Worm (Caenorhabditis elegans) whole organism, mixed stage, embryonic: ENCODE data around the gene B0416.5.

Experiments used
- blmp-1 ChIP-seq: fragments of 150-350 bp; optimal IDR thresholded peaks from 2 replicates; lab custom pipeline; 2014; ENCODE audit warnings: missing biosample characterization, missing genetic modification characterization
- ces-1 ChIP-seq: fragments of 150-350 bp; optimal IDR thresholded peaks from 2 replicates; lab custom pipeline; 2014; ENCODE audit warnings: missing biosample characterization, missing genetic modification reagents, missing genetic modification characterization
- nhr-76 ChIP-seq: sonication (generic microtip); optimal IDR thresholded peaks from 2 replicates; lab custom pipeline; 2017; ENCODE audit warnings: missing biosample characterization, missing genetic modification characterization
- unc-39 ChIP-seq: fragments of 150-350 bp; optimal IDR thresholded peaks from 2 replicates; lab custom pipeline; 2014; ENCODE audit warnings: missing biosample characterization, missing genetic modification characterization

- TF ChIP-seq unc-39 (tag; lab: Kevin White, UChicago) (no peak), ces-1 (no peak), blmp-1 (no peak), nhr-76 (tag; lab: Kevin White, UChicago) (no peak)
Measured at ce11 chrX:9270753-9271152, at the start of gene B0416.5.
